Worm (Caenorhabditis elegans): ENCODE measurements around the gene T12C9.7.

T12C9.7 gene

ce11 chrII:4478303-4478702, 17.6 kb upstream of the T12C9.7 start, which contains the start of gene T05C1.1:
Gene T05C1.1, plus strand, starts transcription at chrII:4478603.
- TF ChIP-seq nfya-1 (tag; optimal IDR thresholded peaks at IDR 0.05; ENCODE audit: borderline replicate concordance, insufficient read depth) (no peak), mel-28 (tag; optimal IDR thresholded peaks at IDR 0.05; ENCODE audit: borderline replicate concordance) (no peak), F57A8.1 (GFP tag; optimal IDR thresholded peaks at IDR 0.05) (no peak), atf-7 (tag; optimal IDR thresholded peaks at IDR 0.05) (no peak), F57C9.4 (tag; optimal IDR thresholded peaks at IDR 0.05) (no peak), lsl-1 (GFP tag; optimal IDR thresholded peaks at IDR 0.05) (no peak), egl-18 (GFP tag; IDR thresholded peaks at IDR 0.05) (no peak), Y53F4B.3 (GFP tag; IDR thresholded peaks at IDR 0.05) (no peak), rpc-1 (optimal IDR thresholded peaks at IDR 0.05) (no peak), rpc-1 (tag; optimal IDR thresholded peaks at IDR 0.05) (no peak), zfh-2 (GFP tag; conservative IDR thresholded peaks at IDR 0.05) (no peak), ceh-91 (GFP tag; IDR thresholded peaks at IDR 0.05) (no peak), mcd-1 (GFP tag; IDR thresholded peaks at IDR 0.05) (no peak), tbx-9 (tag; optimal IDR thresholded peaks at IDR 0.05; ENCODE audit: borderline replicate concordance) (no peak), attf-5 (GFP tag; optimal IDR thresholded peaks at IDR 0.05) (no peak), tbp1 (GFP tag; optimal IDR thresholded peaks at IDR 0.05) (no peak)

- no peak for TF ChIP-seq mel-28 (tag; optimal IDR thresholded peaks at IDR 0.05; ENCODE audit: borderline replicate concordance)
- peak; percentile 89 for TF ChIP-seq madf-6 (GFP tag; IDR thresholded peaks at IDR 0.05)
- peak; percentile 65 for TF ChIP-seq xnd-1 (tag; optimal IDR thresholded peaks at IDR 0.05)
- peak; percentile 67 for TF ChIP-seq F33H1.4 (GFP tag; IDR thresholded peaks at IDR 0.05)
- TF ChIP-seq efl-1 (GFP tag; optimal IDR thresholded peaks at IDR 0.05) = peak; percentile 10
- no peak for TF ChIP-seq ztf-18 (tag; optimal IDR thresholded peaks at IDR 0.05)
- no peak for TF ChIP-seq him-1 (tag; optimal IDR thresholded peaks at IDR 0.05)
- no peak for TF ChIP-seq rcor-1 (GFP tag; IDR thresholded peaks at IDR 0.05)
- TF ChIP-seq madf-8 (GFP tag; conservative IDR thresholded peaks at IDR 0.05) = peak; percentile 75
- TF ChIP-seq lin-54 (GFP tag; optimal IDR thresholded peaks at IDR 0.05) = peak; percentile 39
- no peak for TF ChIP-seq pbrm-1 (GFP tag; IDR thresholded peaks at IDR 0.05)
- TF ChIP-seq lsl-1 (GFP tag; optimal IDR thresholded peaks at IDR 0.05) = peak; percentile 97
- no peak for TF ChIP-seq tbx-9 (tag; optimal IDR thresholded peaks at IDR 0.05; ENCODE audit: borderline replicate concordance)
- no peak for TF ChIP-seq madf-3 (GFP tag; IDR thresholded peaks at IDR 0.05)
Measured at ce11 chrII:4474005-4474655, 13.4 kb upstream of the T12C9.7 start.

ce11 chrII:4470972-4471645, 10.4 kb upstream of the T12C9.7 start, which contains the start of gene W06B4.1:
Gene W06B4.1, plus strand, starts transcription at chrII:4471595.
- TF ChIP-seq rec-8 (tag; optimal IDR thresholded peaks at IDR 0.05) (no peak), ama-1 (optimal IDR thresholded peaks at IDR 0.05) (no peak), ama-1 (GFP tag; optimal IDR thresholded peaks at IDR 0.05) (no peak), madf-8 (GFP tag; conservative IDR thresholded peaks at IDR 0.05) (peak; percentile 93), unc-130 (GFP tag; optimal IDR thresholded peaks at IDR 0.05) (peak; percentile 54), ztf-26 (tag; optimal IDR thresholded peaks at IDR 0.05) (no peak), Y53G8AR.9 (GFP tag; conservative IDR thresholded peaks at IDR 0.05) (no peak), hmg-1.2 (GFP tag; IDR thresholded peaks at IDR 0.05) (peak; percentile 29; the same call in 1 of the 2 replicates), lin-54 (GFP tag; optimal IDR thresholded peaks at IDR 0.05) (peak; percentile 86), xnd-1 (tag; optimal IDR thresholded peaks at IDR 0.05) (peak; percentile 83), lin-35 (GFP tag; optimal IDR thresholded peaks at IDR 0.05) (peak in 1 of 3 experiments; percentile 50), lsl-1 (GFP tag; optimal IDR thresholded peaks at IDR 0.05) (peak; percentile 86), him-1 (tag; optimal IDR thresholded peaks at IDR 0.05) (peak; percentile 34), lag-1 (GFP tag; IDR thresholded peaks at IDR 0.05) (no peak), hsf-1 (GFP tag; IDR thresholded peaks at IDR 0.05) (peak; percentile 70), Y95B8A.8 (GFP tag; IDR thresholded peaks at IDR 0.05) (0 out of 2 replicates have a peak, but pooled peaks have one; percentile 23), tbp1 (GFP tag; optimal IDR thresholded peaks at IDR 0.05) (peak; percentile 24), C17E4.6 (GFP tag; IDR thresholded peaks at IDR 0.05) (0 out of 2 replicates have a peak, but pooled peaks have one; percentile 35), snpc-4 (GFP tag; optimal IDR thresholded peaks at IDR 0.05) (peak; percentile 3), snpc-4 (tag; optimal IDR thresholded peaks at IDR 0.05) (no peak), rcor-1 (GFP tag; IDR thresholded peaks at IDR 0.05) (peak; percentile 46; the same call in 1 of the 2 replicates), let-607 (tag; optimal IDR thresholded peaks at IDR 0.05) (no peak), madf-6 (GFP tag; IDR thresholded peaks at IDR 0.05) (peak; percentile 95), snpc-3.4 (tag; optimal IDR thresholded peaks at IDR 0.05) (peak; percentile 73)

Measured in whole organism, young adult.